Worm (Caenorhabditis elegans) whole organism, young adult: ENCODE data around the gene R02D5.1.

Experiments
- chd-7 ChIP-seq: sonication (generic microtip); optimal IDR thresholded peaks from 2 replicates; lab custom pipeline; 2016; ENCODE audit warnings: mild to moderate bottlenecking, missing genetic modification characterization, moderate library complexity, missing compliant biosample characterization
- egrh-3 ChIP-seq: fragments of 200-800 bp; sonication (Bioruptor generic); IDR thresholded peaks from 2 replicates; pipeline ENCODE4 v1.3.6; 2022; ENCODE audit warnings: missing genetic modification reagents, missing genetic modification characterization, missing compliant biosample characterization

- TF ChIP-seq chd-7 (tag; lab: Kevin White, UChicago) (no peak), egrh-3 (no peak)
Observed at ce11 chrV:14519268-14519667, 11.2 kb downstream of the R02D5.1 start, which contains the start of gene R02D5.8.
